Worm (Caenorhabditis elegans) whole organism, L3 larva: ENCODE measurements around the gene acly-1.
A peak's percentile ranks its signal among the peaks of the same experiment; 100 is the strongest.

ENCODE experiments used
- R02D3.7 ChIP-seq: fragments of 150-350 bp; optimal IDR thresholded peaks from 2 replicates; lab custom pipeline; 2014; ENCODE audit warnings: missing biosample characterization, missing genetic modification characterization
- ZK546.5 ChIP-seq: sonication (generic microtip); optimal IDR thresholded peaks from 2 replicates; lab custom pipeline; 2017; ENCODE audit warnings: missing biosample characterization, missing genetic modification characterization
- aly-2 ChIP-seq: fragments of 150-350 bp; optimal IDR thresholded peaks from 2 replicates; lab custom pipeline; 2014; ENCODE audit warnings: missing biosample characterization, missing genetic modification characterization
- ama-1 ChIP-seq: fragments of 150-350 bp; optimal IDR thresholded peaks from 2 replicates; lab custom pipeline; 2018
- ceh-16 ChIP-seq: sonication (generic microtip); optimal IDR thresholded peaks from 2 replicates; lab custom pipeline; 2017; ENCODE audit warnings: missing biosample characterization, missing genetic modification characterization
- ceh-28 ChIP-seq: fragments of 150-350 bp; optimal IDR thresholded peaks from 2 replicates; lab custom pipeline; 2014; ENCODE audit warnings: missing biosample characterization, missing genetic modification reagents, missing genetic modification characterization
- ceh-82 ChIP-seq: fragments of 150-350 bp; optimal IDR thresholded peaks from 2 replicates; lab custom pipeline; 2014; ENCODE audit warnings: missing biosample characterization, missing genetic modification characterization
- ceh-9 ChIP-seq: sonication (generic microtip); optimal IDR thresholded peaks from 2 replicates; lab custom pipeline; 2018; ENCODE audit warnings: missing biosample characterization, missing genetic modification characterization
- daf-12 ChIP-seq: fragments of 150-350 bp; optimal IDR thresholded peaks from 2 replicates; lab custom pipeline; 2014; ENCODE audit warnings: missing biosample characterization, missing genetic modification reagents, missing genetic modification characterization
- egl-27 ChIP-seq: sonication (generic microtip); optimal IDR thresholded peaks from 4 replicates; lab custom pipeline; 2017; ENCODE audit warnings: missing biosample characterization, missing genetic modification reagents, missing genetic modification characterization
- egl-5 ChIP-seq: fragments of 150-350 bp; optimal IDR thresholded peaks from 2 replicates; lab custom pipeline; 2017; ENCODE audit warnings: missing biosample characterization, missing genetic modification reagents, missing genetic modification characterization, inconsistent platforms
- elt-1 ChIP-seq: fragments of 150-350 bp; optimal IDR thresholded peaks from 2 replicates; lab custom pipeline; 2014; ENCODE audit warnings: missing biosample characterization, missing genetic modification characterization
- elt-2 ChIP-seq: sonication (generic microtip); optimal IDR thresholded peaks from 2 replicates; lab custom pipeline; 2016; ENCODE audit warnings: missing genetic modification reagents, mild to moderate bottlenecking, missing genetic modification characterization, missing compliant biosample characterization
- elt-3 ChIP-seq, 3 experiments: fragments of 150-350 bp in 1 of 3; sonication (generic microtip) in 2 of 3; optimal IDR thresholded peaks; 2 replicates in 2 of 3; 4 replicates in 1 of 3; lab custom pipeline; 2014 to 2017; ENCODE audit warnings: missing biosample characterization in 3 of 3, missing genetic modification characterization in 3 of 3
- eor-1 ChIP-seq, 2 experiments: fragments of 150-350 bp; optimal IDR thresholded peaks; 2 replicates each; lab custom pipeline; 2014 to 2018; ENCODE audit warnings: missing biosample characterization in 2 of 2, missing genetic modification characterization in 2 of 2
- fkh-10 ChIP-seq: sonication (generic microtip); optimal IDR thresholded peaks from 2 replicates; lab custom pipeline; 2017; ENCODE audit warnings: missing biosample characterization, missing genetic modification reagents, missing genetic modification characterization
- fkh-2 ChIP-seq: fragments of 150-350 bp; optimal IDR thresholded peaks from 2 replicates; lab custom pipeline; 2014; ENCODE audit warnings: missing biosample characterization, missing genetic modification reagents, missing genetic modification characterization
- fos-1 ChIP-seq: fragments of 150-350 bp; optimal IDR thresholded peaks from 2 replicates; lab custom pipeline; 2014; ENCODE audit warnings: missing biosample characterization, missing genetic modification characterization
- hmg-11 ChIP-seq: sonication (generic microtip); optimal IDR thresholded peaks from 2 replicates; lab custom pipeline; 2016; ENCODE audit warnings: missing genetic modification characterization, missing compliant biosample characterization
- jun-1 ChIP-seq: fragments of 150-350 bp; optimal IDR thresholded peaks from 2 replicates; lab custom pipeline; 2014; ENCODE audit warnings: missing biosample characterization, missing genetic modification reagents, missing genetic modification characterization
- lin-15B ChIP-seq: fragments of 150-350 bp; optimal IDR thresholded peaks from 2 replicates; lab custom pipeline; 2014; ENCODE audit warnings: missing biosample characterization, missing genetic modification characterization
- lin-39 ChIP-seq: fragments of 150-350 bp; optimal IDR thresholded peaks from 2 replicates; lab custom pipeline; 2018; ENCODE audit warnings: missing biosample characterization, missing genetic modification reagents, missing genetic modification characterization
- lsy-12 ChIP-seq: sonication (generic microtip); optimal IDR thresholded peaks from 2 replicates; lab custom pipeline; 2016; ENCODE audit warnings: mild to moderate bottlenecking, missing genetic modification characterization, missing compliant biosample characterization
- mdl-1 ChIP-seq: fragments of 150-350 bp; optimal IDR thresholded peaks from 2 replicates; lab custom pipeline; 2014; ENCODE audit warnings: missing biosample characterization, missing genetic modification characterization
- mml-1 ChIP-seq: fragments of 150-350 bp; sonication (generic microtip); optimal IDR thresholded peaks from 3 replicates; lab custom pipeline; 2014; ENCODE audit warnings: missing biosample characterization, missing genetic modification characterization
- nfya-1 ChIP-seq: sonication (generic microtip); optimal IDR thresholded peaks from 2 replicates; lab custom pipeline; 2017; ENCODE audit warnings: missing genetic modification characterization, mild to moderate bottlenecking, missing compliant biosample characterization, antibody characterized with exemption, moderate library complexity; ENCODE audit not compliant: insufficient read depth
- nhr-11 ChIP-seq: fragments of 150-350 bp; optimal IDR thresholded peaks from 2 replicates; lab custom pipeline; 2014; ENCODE audit warnings: missing biosample characterization, missing genetic modification characterization
- nhr-12 ChIP-seq: fragments of 150-350 bp; optimal IDR thresholded peaks from 2 replicates; lab custom pipeline; 2014; ENCODE audit warnings: missing biosample characterization, missing genetic modification characterization
- nhr-23 ChIP-seq: fragments of 150-350 bp; optimal IDR thresholded peaks from 2 replicates; lab custom pipeline; 2014; ENCODE audit warnings: missing biosample characterization, missing genetic modification reagents, missing genetic modification characterization
- nhr-237 ChIP-seq: fragments of 150-350 bp; optimal IDR thresholded peaks from 2 replicates; lab custom pipeline; 2014; ENCODE audit warnings: missing biosample characterization, missing genetic modification characterization
- nhr-25 ChIP-seq: sonication (generic microtip); optimal IDR thresholded peaks from 2 replicates; lab custom pipeline; 2017; ENCODE audit warnings: missing biosample characterization, missing genetic modification characterization
- nhr-28 ChIP-seq: fragments of 150-350 bp; optimal IDR thresholded peaks from 2 replicates; lab custom pipeline; 2014; ENCODE audit warnings: missing biosample characterization, missing genetic modification characterization
- nhr-43 ChIP-seq: sonication (generic microtip); optimal IDR thresholded peaks from 2 replicates; lab custom pipeline; 2016; ENCODE audit warnings: mild to moderate bottlenecking, missing genetic modification characterization, missing compliant biosample characterization; ENCODE audit not compliant: poor library complexity, severe bottlenecking
- nhr-67 ChIP-seq: fragments of 150-350 bp; optimal IDR thresholded peaks from 2 replicates; lab custom pipeline; 2014; ENCODE audit warnings: missing biosample characterization, missing genetic modification characterization
- nhr-76 ChIP-seq: fragments of 150-350 bp; sonication (generic microtip); optimal IDR thresholded peaks from 5 replicates; lab custom pipeline; 2014; ENCODE audit warnings: missing biosample characterization, missing genetic modification characterization
- nhr-77 ChIP-seq: fragments of 150-350 bp; optimal IDR thresholded peaks from 2 replicates; lab custom pipeline; 2014; ENCODE audit warnings: missing biosample characterization, missing genetic modification characterization
- pha-4 ChIP-seq: fragments of 150-350 bp; optimal IDR thresholded peaks from 2 replicates; lab custom pipeline; 2014; ENCODE audit warnings: missing biosample characterization, missing genetic modification reagents, missing genetic modification characterization
- pqm-1 ChIP-seq: fragments of 150-350 bp; optimal IDR thresholded peaks from 2 replicates; lab custom pipeline; 2017; ENCODE audit warnings: missing biosample characterization, missing genetic modification characterization, inconsistent platforms
- sea-2 ChIP-seq: fragments of 150-350 bp; sonication (generic microtip); optimal IDR thresholded peaks from 4 replicates; lab custom pipeline; 2014; ENCODE audit warnings: missing biosample characterization, missing genetic modification reagents, missing genetic modification characterization
- skn-1 ChIP-seq: fragments of 150-350 bp; optimal IDR thresholded peaks from 2 replicates; lab custom pipeline; 2014; ENCODE audit warnings: missing biosample characterization, missing genetic modification characterization
- snpc-4 ChIP-seq: fragments of 150-350 bp; optimal IDR thresholded peaks from 2 replicates; lab custom pipeline; 2014; ENCODE audit warnings: missing biosample characterization, missing genetic modification characterization
- tbx-2 ChIP-seq: sonication (generic microtip); optimal IDR thresholded peaks from 2 replicates; lab custom pipeline; 2016; ENCODE audit warnings: mild to moderate bottlenecking, missing genetic modification characterization, missing compliant biosample characterization
- unc-39 ChIP-seq: sonication (generic microtip); optimal IDR thresholded peaks from 4 replicates; lab custom pipeline; 2017; ENCODE audit warnings: missing biosample characterization, missing genetic modification characterization
- unc-62 ChIP-seq: fragments of 150-350 bp; sonication (generic microtip); optimal IDR thresholded peaks from 4 replicates; lab custom pipeline; 2014; ENCODE audit warnings: missing biosample characterization, missing genetic modification reagents, missing genetic modification characterization
- zag-1 ChIP-seq: fragments of 150-350 bp; optimal IDR thresholded peaks from 2 replicates; lab custom pipeline; 2014; ENCODE audit warnings: missing biosample characterization, missing genetic modification characterization
- ztf-11 ChIP-seq: fragments of 150-350 bp; optimal IDR thresholded peaks from 2 replicates; lab custom pipeline; 2014; ENCODE audit warnings: missing biosample characterization, missing genetic modification characterization
- ztf-4 ChIP-seq: fragments of 150-350 bp; optimal IDR thresholded peaks from 2 replicates; lab custom pipeline; 2014; ENCODE audit warnings: missing biosample characterization, missing genetic modification characterization

acly-1 gene

DNA sequence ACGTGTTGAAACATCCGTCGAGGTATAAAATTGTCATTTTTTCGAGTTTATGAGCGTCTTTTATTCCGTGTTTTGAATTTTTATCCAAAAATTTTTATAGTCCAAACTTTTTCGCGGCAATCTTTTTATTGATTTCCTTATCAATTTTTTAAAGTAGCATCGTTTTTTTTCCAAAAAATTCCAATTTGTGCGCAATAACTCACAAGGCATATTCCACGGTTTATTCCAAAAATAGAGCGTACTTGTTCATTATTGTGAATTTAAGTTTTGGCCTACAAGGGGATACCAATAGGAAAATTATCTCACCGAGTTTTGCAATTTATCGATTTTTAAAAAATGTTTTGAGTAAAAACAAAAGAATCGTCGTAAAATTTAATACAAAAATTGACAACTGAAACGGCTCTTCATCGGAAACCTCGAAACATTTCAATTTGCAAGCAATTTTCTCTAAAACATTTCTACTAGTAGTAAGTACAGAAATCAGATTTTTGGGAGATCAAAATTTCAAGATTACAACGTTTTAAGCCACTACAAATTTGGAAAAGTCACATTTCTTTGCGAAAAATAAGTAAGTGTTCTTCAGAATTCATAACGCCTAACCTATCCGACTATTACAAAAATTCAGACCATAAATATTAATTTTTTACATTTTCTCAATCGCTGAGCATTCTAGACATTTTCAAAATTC is 35.6 kb upstream of the acly-1 start:
- TF ChIP-seq ceh-28 (tag; lab: Kevin White, UChicago) = peak; percentile 28
- no peak for TF ChIP-seq ztf-4 (tag; lab: Kevin White, UChicago)
- TF ChIP-seq fos-1 (tag; lab: Kevin White, UChicago) = no peak
- peak; percentile 21 for TF ChIP-seq nhr-23 (tag; lab: Kevin White, UChicago)
- TF ChIP-seq jun-1 (tag; lab: Kevin White, UChicago) = no peak
- no peak for TF ChIP-seq elt-3 (tag; optimal IDR thresholded peaks at IDR 0.05; lab: Kevin White, UChicago)
- TF ChIP-seq ceh-16 = no peak
- TF ChIP-seq snpc-4 (tag; lab: Kevin White, UChicago) = no peak
- TF ChIP-seq nfya-1 (tag; lab: Kevin White, UChicago) = no peak
- no peak for TF ChIP-seq nhr-11 (tag; lab: Kevin White, UChicago)
- no peak for TF ChIP-seq ama-1 (lab: Kevin White, UChicago)
- no peak for TF ChIP-seq mdl-1
- TF ChIP-seq elt-2 (tag; lab: Kevin White, UChicago) = peak; percentile 34
- TF ChIP-seq egl-5 = no peak
- TF ChIP-seq nhr-12 (tag; lab: Kevin White, UChicago) = no peak
- no peak for TF ChIP-seq lsy-12 (tag; lab: Kevin White, UChicago)
- TF ChIP-seq ceh-82 (tag; lab: Kevin White, UChicago) = no peak
- TF ChIP-seq skn-1 = no peak

- no peak for TF ChIP-seq elt-1 (tag; lab: Kevin White, UChicago)
- no peak for TF ChIP-seq hmg-11 (tag; lab: Kevin White, UChicago)
- TF ChIP-seq ceh-16 = no peak
- TF ChIP-seq ZK546.5 (tag; lab: Kevin White, UChicago) = no peak
- no peak for TF ChIP-seq nhr-77
- no peak for TF ChIP-seq fkh-2
- no peak for TF ChIP-seq fkh-10 (GFP tag; lab: Kevin White, UChicago)
- no peak for TF ChIP-seq ztf-11 (tag; lab: Kevin White, UChicago)
- no peak for TF ChIP-seq eor-1 (tag; optimal IDR thresholded peaks at IDR 0.05; lab: Kevin White, UChicago)
- TF ChIP-seq skn-1 = no peak
- no peak for TF ChIP-seq mml-1 (tag; lab: Kevin White, UChicago)
- no peak for TF ChIP-seq nhr-11 (tag; lab: Kevin White, UChicago)
- TF ChIP-seq elt-2 (tag; lab: Kevin White, UChicago) = peak; percentile 33
- no peak for TF ChIP-seq tbx-2 (tag; lab: Kevin White, UChicago)
- no peak for TF ChIP-seq nhr-237
- no peak for TF ChIP-seq sea-2
- no peak for TF ChIP-seq nhr-67 (tag; lab: Kevin White, UChicago)
- no peak for TF ChIP-seq nhr-28 (tag; lab: Kevin White, UChicago)
- TF ChIP-seq zag-1 (tag; lab: Kevin White, UChicago) = no peak
- TF ChIP-seq elt-3 (tag; optimal IDR thresholded peaks at IDR 0.05; lab: Kevin White, UChicago) = no peak
- TF ChIP-seq snpc-4 (tag; lab: Kevin White, UChicago) = no peak
- no peak for TF ChIP-seq lin-15B (tag; lab: Kevin White, UChicago)
- peak; percentile 33 for TF ChIP-seq nhr-23 (tag; lab: Kevin White, UChicago)
- peak; percentile 16 for TF ChIP-seq nhr-43
- no peak for TF ChIP-seq egl-27 (tag; lab: Kevin White, UChicago)
- no peak for TF ChIP-seq mdl-1
- TF ChIP-seq nfya-1 (tag; lab: Kevin White, UChicago) = no peak
- no peak for TF ChIP-seq nhr-76
- peak; percentile 34 for TF ChIP-seq lsy-12 (tag; lab: Kevin White, UChicago)
- TF ChIP-seq ztf-4 (tag; lab: Kevin White, UChicago) = no peak
- TF ChIP-seq unc-62 (GFP tag; lab: Kevin White, UChicago) = no peak
- TF ChIP-seq R02D3.7 (tag; lab: Kevin White, UChicago) = no peak
- TF ChIP-seq ceh-9 (tag; lab: Kevin White, UChicago) = no peak
- TF ChIP-seq jun-1 (tag; lab: Kevin White, UChicago) = no peak
- no peak for TF ChIP-seq unc-39
- no peak for TF ChIP-seq aly-2 (tag; lab: Kevin White, UChicago)
- TF ChIP-seq pha-4 = no peak
- TF ChIP-seq egl-5 = no peak
- peak; percentile 89 for TF ChIP-seq ama-1 (lab: Kevin White, UChicago)
- no peak for TF ChIP-seq ceh-82 (tag; lab: Kevin White, UChicago)
- no peak for TF ChIP-seq daf-12
- no peak for TF ChIP-seq ceh-28 (tag; lab: Kevin White, UChicago)
- no peak for TF ChIP-seq lin-39 (tag; lab: Kevin White, UChicago)
- TF ChIP-seq pqm-1 (tag; lab: Kevin White, UChicago) = no peak
- TF ChIP-seq nhr-12 (tag; lab: Kevin White, UChicago) = no peak
- no peak for TF ChIP-seq fos-1 (tag; lab: Kevin White, UChicago)
- TF ChIP-seq nhr-25 = peak; percentile 11
- TF ChIP-seq, all 47 proteins: peak for 6
These were observed 33.6 kb upstream of the acly-1 start for ce11 chrX:1445696-1446095.
